Fruit fly (Drosophila melanogaster) whole organism, embryonic: ENCODE results near the gene L2HGDH.
A peak's percentile ranks its signal among the peaks of the same experiment; 100 is the strongest.

Experiments
- Blimp-1 ChIP-seq: fragments of 200-800 bp; sonication (Bioruptor generic); optimal IDR thresholded peaks from 3 replicates; lab custom pipeline; 2018; ENCODE audit warnings: missing biosample characterization, missing genetic modification characterization, mild to moderate bottlenecking, moderate library complexity, missing genetic modification reagents
- CG10209 ChIP-seq: fragments of 200-800 bp; sonication (Bioruptor generic); optimal IDR thresholded peaks from 3 replicates; lab custom pipeline; 2017; ENCODE audit warnings: missing biosample characterization, mild to moderate bottlenecking, missing genetic modification characterization, missing genetic modification reagents
- CG13296 ChIP-seq: fragments of 200-800 bp; sonication (Bioruptor generic); optimal IDR thresholded peaks from 3 replicates; lab custom pipeline; 2018; ENCODE audit warnings: missing biosample characterization, mild to moderate bottlenecking, missing genetic modification characterization
- CG16779 ChIP-seq: fragments of 200-800 bp; sonication (Bioruptor generic); IDR thresholded peaks from 2 replicates; pipeline ENCODE4 v1.3.6; 2022; ENCODE audit warnings: missing biosample characterization, missing genetic modification characterization
- CG16863 ChIP-seq: fragments of 200-800 bp; sonication (Bioruptor generic); optimal IDR thresholded peaks from 3 replicates; lab custom pipeline; 2016; ENCODE audit warnings: missing biosample characterization, missing genetic modification characterization
- CG17912 ChIP-seq: fragments of 200-800 bp; sonication (Bioruptor generic); optimal IDR thresholded peaks from 2 replicates; lab custom pipeline; 2018; ENCODE audit warnings: missing biosample characterization, mild to moderate bottlenecking, missing genetic modification characterization
- CG18262 ChIP-seq: fragments of 200-800 bp; optimal IDR thresholded peaks from 3 replicates; lab custom pipeline; 2019; ENCODE audit warnings: missing biosample characterization, mild to moderate bottlenecking, missing genetic modification characterization, moderate library complexity
- CG18476 ChIP-seq: fragments of 200-800 bp; sonication (Bioruptor generic); optimal IDR thresholded peaks from 2 replicates; lab custom pipeline; 2016; ENCODE audit warnings: missing biosample characterization, mild to moderate bottlenecking, missing genetic modification characterization
- CG2875 ChIP-seq: fragments of 200-800 bp; sonication (Bioruptor generic); optimal IDR thresholded peaks from 2 replicates; lab custom pipeline; 2017; ENCODE audit warnings: missing biosample characterization, mild to moderate bottlenecking, missing genetic modification characterization, missing genetic modification reagents
- CG30403 ChIP-seq: fragments of 200-800 bp; sonication (Bioruptor generic); optimal IDR thresholded peaks from 3 replicates; lab custom pipeline; 2016; ENCODE audit warnings: missing biosample characterization, missing genetic modification characterization
- CG31224 ChIP-seq: fragments of 200-800 bp; sonication (Bioruptor generic); IDR thresholded peaks from 2 replicates; pipeline ENCODE4 v1.3.6; 2022; ENCODE audit warnings: missing biosample characterization, missing genetic modification characterization
- CG3726 ChIP-seq: fragments of 200-800 bp; sonication (Bioruptor generic); IDR thresholded peaks from 3 replicates; pipeline ENCODE4, ENCODE4 v1.3.6; 2022; ENCODE audit warnings: missing biosample characterization, missing genetic modification characterization
- CG4328 ChIP-seq: fragments of 200-800 bp; sonication (Bioruptor generic); optimal IDR thresholded peaks from 3 replicates; lab custom pipeline; 2017; ENCODE audit warnings: missing biosample characterization, missing genetic modification reagents, missing genetic modification characterization
- CG4404 ChIP-seq: fragments of 200-800 bp; sonication (Bioruptor generic); IDR thresholded peaks from 2 replicates; pipeline ENCODE4 v1.3.6; 2022; ENCODE audit warnings: missing biosample characterization, missing genetic modification characterization
- CG4820 ChIP-seq: fragments of 200-800 bp; sonication (Bioruptor generic); optimal IDR thresholded peaks from 3 replicates; lab custom pipeline; 2016; ENCODE audit warnings: missing biosample characterization, missing genetic modification characterization
- CG7271 ChIP-seq: fragments of 200-800 bp; sonication (Bioruptor generic); optimal IDR thresholded peaks from 2 replicates; lab custom pipeline; 2018; ENCODE audit warnings: missing biosample characterization, mild to moderate bottlenecking, missing genetic modification characterization, moderate library complexity
- CG7839 ChIP-seq: fragments of 200-800 bp; sonication (Bioruptor generic); optimal IDR thresholded peaks from 3 replicates; lab custom pipeline; 2018; ENCODE audit warnings: missing biosample characterization, mild to moderate bottlenecking, missing genetic modification characterization, moderate library complexity
- Chrac-16 ChIP-seq: fragments of 200-800 bp; sonication (Bioruptor generic); optimal IDR thresholded peaks from 3 replicates; lab custom pipeline; 2016; ENCODE audit warnings: missing biosample characterization, missing genetic modification characterization
- D19A ChIP-seq: fragments of 200-800 bp; optimal IDR thresholded peaks from 3 replicates; lab custom pipeline; 2019; ENCODE audit warnings: missing biosample characterization, mild to moderate bottlenecking, missing genetic modification characterization, moderate library complexity
- Doc3 ChIP-seq: fragments of 200-800 bp; sonication (Bioruptor generic); IDR thresholded peaks from 3 replicates; pipeline ENCODE4 v1.3.6; 2022; ENCODE audit warnings: missing biosample characterization, missing genetic modification characterization; ENCODE audit not compliant: partially characterized antibody
- Fer1 ChIP-seq: fragments of 200-800 bp; sonication (Bioruptor generic); optimal IDR thresholded peaks from 2 replicates; lab custom pipeline; 2017; ENCODE audit warnings: missing biosample characterization, mild to moderate bottlenecking, missing genetic modification characterization
- Fer3 ChIP-seq: fragments of 200-800 bp; sonication (Bioruptor generic); optimal IDR thresholded peaks from 2 replicates; lab custom pipeline; 2018; ENCODE audit warnings: missing biosample characterization, mild to moderate bottlenecking, missing genetic modification characterization, moderate library complexity
- MESR4 ChIP-seq: fragments of 200-800 bp; sonication (Bioruptor generic); optimal IDR thresholded peaks from 2 replicates; lab custom pipeline; 2018; ENCODE audit warnings: missing biosample characterization, mild to moderate bottlenecking, missing genetic modification characterization, moderate library complexity
- MTF-1 ChIP-seq: fragments of 200-800 bp; sonication (Bioruptor generic); optimal IDR thresholded peaks from 2 replicates; lab custom pipeline; 2018; ENCODE audit warnings: missing biosample characterization, mild to moderate bottlenecking, missing genetic modification characterization, borderline replicate concordance
- Med ChIP-seq: fragments of 200-800 bp; sonication (Bioruptor generic); peaks from one replicate; lab custom pipeline; 2016; ENCODE audit warnings: missing biosample characterization, missing genetic modification characterization, mild to moderate bottlenecking, inconsistent platforms, moderate library complexity
- Nf-YA ChIP-seq: fragments of 200-800 bp; sonication (Bioruptor generic); IDR thresholded peaks from 2 replicates; pipeline ENCODE4 v1.3.6; 2022; ENCODE audit warnings: missing biosample characterization, missing genetic modification characterization
- NfI ChIP-seq: fragments of 200-800 bp; sonication (Bioruptor generic); optimal IDR thresholded peaks from 3 replicates; lab custom pipeline; 2018; ENCODE audit warnings: missing biosample characterization, mild to moderate bottlenecking, missing genetic modification characterization, moderate library complexity
- Stat92E ChIP-seq, 3 experiments: fragments of >200 bp in 2 of 3; fragments of 200-800 bp in 1 of 3; sonication (Bioruptor generic) in 1 of 3; optimal IDR thresholded peaks; 2 replicates each; lab custom pipeline; 2017 to 2019; ENCODE audit warnings: missing biosample characterization in 3 of 3, missing genetic modification characterization in 3 of 3, mild to moderate bottlenecking in 1 of 3, moderate library complexity in 1 of 3
- Xrp1 ChIP-seq: fragments of 200-800 bp; sonication (Bioruptor generic); IDR thresholded peaks from 2 replicates; pipeline ENCODE4 v1.3.6; 2022; ENCODE audit warnings: missing biosample characterization, missing genetic modification characterization
- ato ChIP-seq: fragments of 200-800 bp; sonication (Bioruptor generic); IDR thresholded peaks from 2 replicates; pipeline ENCODE4 v1.3.6; 2022; ENCODE audit warnings: missing biosample characterization, missing genetic modification characterization; ENCODE audit not compliant: partially characterized antibody
- bsh ChIP-seq, 2 experiments: fragments of 200-800 bp; sonication (Bioruptor generic); optimal IDR thresholded peaks; 2 replicates each; lab custom pipeline; 2017 to 2018; ENCODE audit warnings: mild to moderate bottlenecking in 2 of 2, missing biosample characterization in 2 of 2, missing genetic modification characterization in 2 of 2, moderate library complexity in 1 of 2
- dimm ChIP-seq: fragments of 200-800 bp; sonication (Bioruptor generic); IDR thresholded peaks from 2 replicates; pipeline ENCODE4 v1.3.6; 2022; ENCODE audit warnings: missing biosample characterization, missing genetic modification characterization
- esg ChIP-seq: fragments of 200-800 bp; sonication (Bioruptor generic); conservative IDR thresholded peaks from 2 replicates; pipeline ENCODE4 v1.3.6; 2022; ENCODE audit warnings: missing biosample characterization, missing genetic modification characterization
- eve ChIP-seq, 2 experiments: fragments of >200 bp; optimal IDR thresholded peaks; 2 replicates each; lab custom pipeline; 2017; ENCODE audit warnings: missing biosample characterization in 2 of 2, missing genetic modification characterization in 2 of 2
- hbn ChIP-seq: fragments of 200-800 bp; sonication (Bioruptor generic); IDR thresholded peaks from 2 replicates; pipeline ENCODE4 v1.3.6; 2022; ENCODE audit warnings: missing biosample characterization, missing genetic modification characterization; ENCODE audit not compliant: partially characterized antibody
- kni ChIP-seq: fragments of 200-800 bp; sonication (Bioruptor generic); optimal IDR thresholded peaks from 3 replicates; lab custom pipeline; 2017; ENCODE audit warnings: mild to moderate bottlenecking, missing biosample characterization, missing genetic modification reagents, missing genetic modification characterization
- lola ChIP-seq, 3 experiments: fragments of >200 bp in 2 of 3; fragments of 200-800 bp in 1 of 3; sonication (Bioruptor generic) in 1 of 3; optimal IDR thresholded peaks; 2 replicates each; lab custom pipeline; 2017 to 2019; ENCODE audit warnings: missing biosample characterization in 3 of 3, missing genetic modification characterization in 3 of 3, mild to moderate bottlenecking in 1 of 3, moderate library complexity in 1 of 3
- mld ChIP-seq: fragments of 200-800 bp; sonication (Bioruptor generic); IDR thresholded peaks from 3 replicates; pipeline ENCODE4 v1.3.6; 2022; ENCODE audit warnings: missing biosample characterization, missing genetic modification characterization; ENCODE audit not compliant: partially characterized antibody
- nmo ChIP-seq: fragments of 200-800 bp; sonication (Bioruptor generic); optimal IDR thresholded peaks from 2 replicates; lab custom pipeline; 2018; ENCODE audit warnings: missing biosample characterization, mild to moderate bottlenecking, missing genetic modification characterization, moderate library complexity
- oc ChIP-seq: fragments of 200-800 bp; sonication (Bioruptor generic); optimal IDR thresholded peaks from 2 replicates; lab custom pipeline; 2018; ENCODE audit warnings: missing biosample characterization, mild to moderate bottlenecking, missing genetic modification characterization, moderate library complexity
- phol ChIP-seq: fragments of 200-800 bp; sonication (Bioruptor generic); optimal IDR thresholded peaks from 3 replicates; lab custom pipeline; 2018; ENCODE audit warnings: missing biosample characterization, mild to moderate bottlenecking, missing genetic modification characterization, moderate library complexity
- psq ChIP-seq: fragments of 200-800 bp; sonication (Bioruptor generic); optimal IDR thresholded peaks from 2 replicates; lab custom pipeline; 2017; ENCODE audit warnings: missing biosample characterization, missing genetic modification characterization
- row ChIP-seq: fragments of 200-800 bp; sonication (Bioruptor generic); IDR thresholded peaks from 3 replicates; pipeline ENCODE4 v1.3.6; 2022; ENCODE audit warnings: missing biosample characterization, missing genetic modification characterization
- sens ChIP-seq: fragments of 200-800 bp; sonication (Bioruptor generic); peaks from one replicate; lab custom pipeline; 2016; ENCODE audit warnings: missing biosample characterization, missing genetic modification characterization
- sens-2 ChIP-seq: fragments of 200-800 bp; sonication (Bioruptor generic); IDR thresholded peaks from 2 replicates; pipeline ENCODE4 v1.3.6; 2022; ENCODE audit warnings: missing biosample characterization, missing genetic modification characterization
- tup ChIP-seq: fragments of 200-800 bp; sonication (Bioruptor generic); optimal IDR thresholded peaks from 2 replicates; lab custom pipeline; 2016; ENCODE audit warnings: missing biosample characterization, mild to moderate bottlenecking, missing genetic modification characterization, moderate library complexity
- usp ChIP-seq: fragments of >200 bp; optimal IDR thresholded peaks from 2 replicates; lab custom pipeline; 2017; ENCODE audit warnings: missing biosample characterization, missing genetic modification characterization
- zen ChIP-seq: fragments of 200-800 bp; sonication (Bioruptor generic); optimal IDR thresholded peaks from 3 replicates; lab custom pipeline; 2018; ENCODE audit warnings: missing biosample characterization, mild to moderate bottlenecking, missing genetic modification characterization, moderate library complexity
- zf30C ChIP-seq: fragments of 200-800 bp; sonication (Bioruptor generic); optimal IDR thresholded peaks from 3 replicates; lab custom pipeline; 2018; ENCODE audit warnings: missing biosample characterization, mild to moderate bottlenecking, missing genetic modification characterization

L2HGDH gene

DNA sequence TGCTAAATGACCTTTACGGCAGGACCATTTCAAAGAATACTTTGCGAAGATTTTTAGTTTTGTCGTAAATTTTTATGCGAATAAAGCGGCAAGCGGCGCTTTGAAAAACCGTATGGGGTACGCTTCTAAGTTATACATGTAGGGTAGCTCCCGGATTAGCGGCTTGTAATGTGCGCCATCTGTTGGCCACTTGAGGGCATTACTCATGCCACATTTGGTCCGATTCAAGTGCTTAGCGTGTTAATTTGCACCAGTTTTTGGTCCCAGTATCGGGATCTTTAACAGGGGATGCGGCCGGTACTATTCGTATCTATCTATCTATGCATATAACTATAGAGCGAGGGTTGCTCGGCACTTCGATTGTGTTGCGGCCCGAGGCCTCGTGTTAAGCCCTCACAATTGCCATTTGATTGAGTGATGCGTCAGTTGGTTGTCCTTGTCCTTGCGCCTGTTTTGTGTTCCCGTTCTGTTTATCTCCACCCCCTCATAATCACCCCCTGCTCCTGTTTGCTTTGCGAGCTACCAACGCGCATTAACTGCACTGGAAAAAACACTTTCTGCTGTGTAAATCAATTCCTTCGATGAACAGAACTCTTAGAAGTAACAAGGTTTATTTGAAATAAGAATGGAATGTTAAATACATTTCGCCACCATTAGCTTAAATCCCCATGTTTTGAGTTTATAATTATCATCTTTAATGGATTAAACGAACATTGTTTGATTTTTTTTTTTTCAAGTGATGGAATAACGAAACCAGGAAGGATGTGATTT lies 43.7 kb downstream of the L2HGDH start (continued):
- TF ChIP-seq psq (GFP tag; lab: Kevin White, UChicago) (no peak), oc (tag; lab: Kevin White, UChicago) (peak; percentile 66), Xrp1 (GFP tag; lab: Robert Waterston, UW) (peak; percentile 62; the same call in 1 of the 2 replicates), Blimp-1 (GFP tag; lab: Kevin White, UChicago) (peak; percentile 58), zen (tag; lab: Kevin White, UChicago) (peak; percentile 19), CG7271 (no peak), bsh (GFP tag; optimal IDR thresholded peaks at IDR 0.05; lab: Kevin White, UChicago) (peak in 1 of 2 experiments; percentile 70), CG17912 (GFP tag; lab: Kevin White, UChicago) (no peak), zf30C (GFP tag; lab: Kevin White, UChicago) (peak; percentile 67), usp (GFP tag; lab: Kevin White, UChicago) (no peak), Doc3 (no peak), nmo (GFP tag; lab: Kevin White, UChicago) (peak; percentile 26), Chrac-16 (GFP tag; lab: Kevin White, UChicago) (peak; percentile 19), CG18476 (GFP tag; lab: Kevin White, UChicago) (no peak), MTF-1 (GFP tag; lab: Kevin White, UChicago) (no peak), MESR4 (GFP tag; lab: Kevin White, UChicago) (no peak), CG31224 (GFP tag; lab: Robert Waterston, UW) (no peak), hbn (GFP tag; lab: Robert Waterston, UW) (no peak), Nf-YA (GFP tag; lab: Robert Waterston, UW) (no peak), CG4820 (GFP tag; lab: Kevin White, UChicago) (peak; percentile 14), Fer3 (no peak), phol (tag; lab: Kevin White, UChicago) (peak; percentile 59), sens-2 (GFP tag; lab: Robert Waterston, UW) (no peak), CG3726 (GFP tag; lab: Robert Waterston, UW) (no peak), eve (GFP tag; optimal IDR thresholded peaks at IDR 0.05; lab: Kevin White, UChicago) (peak in 1 of 2 experiments; percentile 20), esg (GFP tag; lab: Robert Waterston, UW) (no peak), CG7839 (tag; lab: Kevin White, UChicago) (peak; percentile 46), CG30403 (GFP tag; lab: Kevin White, UChicago) (peak; percentile 14), CG16779 (GFP tag; lab: Robert Waterston, UW) (no peak), CG16863 (GFP tag; lab: Kevin White, UChicago) (peak; percentile 14), ato (0 out of 2 replicates have a peak, but pooled peaks have one; percentile 22), CG10209 (GFP tag; lab: Kevin White, UChicago) (peak; percentile 26), NfI (no peak), Fer1 (GFP tag; lab: Kevin White, UChicago) (no peak), CG18262 (peak; percentile 67)

DNA sequence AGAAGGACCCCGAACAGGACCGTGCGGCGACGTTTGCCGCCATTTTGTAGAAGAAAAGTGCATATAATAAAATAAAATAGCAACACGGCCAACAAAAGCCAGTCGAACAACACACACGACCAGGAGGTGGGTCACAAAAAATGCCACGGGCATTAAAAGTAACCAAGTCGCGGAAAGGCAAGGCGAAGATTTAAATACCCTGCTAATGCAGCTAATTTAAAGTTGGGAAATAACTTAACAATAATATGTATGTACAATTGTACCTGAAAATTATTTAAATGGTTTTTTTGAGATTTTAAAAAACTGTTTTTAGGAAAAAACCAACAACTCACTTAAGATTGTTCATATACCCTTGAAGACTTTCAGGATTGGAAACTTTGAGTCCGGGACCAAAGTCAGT lies 44.7 kb downstream of the L2HGDH start:
- TF ChIP-seq D19A (tag; lab: Kevin White, UChicago) (peak; percentile 78), CG2875 (no peak), kni (GFP tag; lab: Kevin White, UChicago) (no peak), CG4404 (no peak), lola (GFP tag; optimal IDR thresholded peaks at IDR 0.05; lab: Kevin White, UChicago) (no peak), mld (GFP tag; lab: Robert Waterston, UW) (no peak), dimm (GFP tag; lab: Robert Waterston, UW) (no peak), Stat92E (GFP tag; optimal IDR thresholded peaks at IDR 0.05; lab: Kevin White, UChicago) (no peak), CG13296 (GFP tag; lab: Kevin White, UChicago) (no peak), tup (no peak), row (peak; percentile 42; the same call in 2 of the 3 replicates), sens (peak; percentile 73), CG4328 (GFP tag; lab: Kevin White, UChicago) (no peak), Doc3 (no peak), Med (GFP tag; lab: Kevin White, UChicago) (peak; percentile 19)
